Fruit fly (Drosophila melanogaster) whole organism: Measurements from ENCODE around the gene CG13012.

Experiments used
- CG8478 ChIP-seq: fragments of >200 bp; optimal IDR thresholded peaks from 2 replicates; lab custom pipeline; 2018; ENCODE audit warnings: inconsistent platforms
- Dll ChIP-seq: fragments of >200 bp; optimal IDR thresholded peaks from 2 replicates; lab custom pipeline; 2017
- EcR ChIP-seq, 2 experiments: fragments of >200 bp; optimal IDR thresholded peaks; 2 replicates each; lab custom pipeline; 2017; ENCODE audit warnings: missing biosample characterization in 2 of 2, missing genetic modification characterization in 2 of 2, missing genetic modification reagents in 2 of 2
- pan ChIP-seq: fragments of >200 bp; optimal IDR thresholded peaks from 2 replicates; lab custom pipeline; 2017
- psq ChIP-seq: fragments of >200 bp; optimal IDR thresholded peaks from 2 replicates; lab custom pipeline; 2017
- usp ChIP-seq: fragments of >200 bp; optimal IDR thresholded peaks from 2 replicates; lab custom pipeline; 2017; ENCODE audit warnings: missing biosample characterization, missing genetic modification characterization, mixed read lengths

The CG13012 gene

dm6 chrX:16676653-16677052 lies at the start of gene CG13012:
CG13012 (minus strand) TSS chrX:16676753.
- TF ChIP-seq CG8478 (no peak), pan (no peak), EcR (GFP tag; optimal IDR thresholded peaks at IDR 0.05; lab: Kevin White, UChicago) (no peak), Dll (lab: Kevin White, UChicago) (no peak), usp (GFP tag; lab: Kevin White, UChicago) (no peak), psq (lab: Kevin White, UChicago) (no peak)

dm6 chrX:16724544-16724943 lies 48.0 kb upstream of the CG13012 start:
- TF ChIP-seq Dll (lab: Kevin White, UChicago) (no peak), usp (GFP tag; lab: Kevin White, UChicago) (no peak), pan (no peak), CG8478 (no peak), EcR (GFP tag; optimal IDR thresholded peaks at IDR 0.05; lab: Kevin White, UChicago) (no peak), psq (lab: Kevin White, UChicago) (no peak)

- TF ChIP-seq Dll (lab: Kevin White, UChicago) (peak; percentile 84), CG8478 (no peak), pan (peak; percentile 71), usp (GFP tag; lab: Kevin White, UChicago) (no peak), EcR (GFP tag; optimal IDR thresholded peaks at IDR 0.05; lab: Kevin White, UChicago) (no peak), psq (lab: Kevin White, UChicago) (no peak)
Measured at dm6 chrX:16723203-16724173, 46.9 kb upstream of the CG13012 start.

dm6 chrX:16721168-16721567 lies 44.6 kb upstream of the CG13012 start, which contains the start of the genes CG32572 and CG34325:
CG32572 (plus strand) TSS chrX:16721183.
CG34325 (minus strand) TSS chrX:16721411.
- no peak for TF ChIP-seq psq (lab: Kevin White, UChicago)
- TF ChIP-seq CG8478 = no peak
- TF ChIP-seq pan = no peak
- TF ChIP-seq EcR (GFP tag; optimal IDR thresholded peaks at IDR 0.05; lab: Kevin White, UChicago) = no peak
- no peak for TF ChIP-seq Dll (lab: Kevin White, UChicago)
- TF ChIP-seq usp (GFP tag; lab: Kevin White, UChicago) = no peak

- TF ChIP-seq psq (lab: Kevin White, UChicago) (no peak), usp (GFP tag; lab: Kevin White, UChicago) (no peak), Dll (lab: Kevin White, UChicago) (no peak), CG8478 (no peak)
Measured at dm6 chrX:16718169-16718723, 41.7 kb upstream of the CG13012 start.

dm6 chrX:16716649-16717048 lies 40.1 kb upstream of the CG13012 start:
- no peak for TF ChIP-seq Dll (lab: Kevin White, UChicago)
- TF ChIP-seq pan = no peak
- TF ChIP-seq CG8478 = no peak
- TF ChIP-seq usp (GFP tag; lab: Kevin White, UChicago) = no peak
- no peak for TF ChIP-seq psq (lab: Kevin White, UChicago)
- no peak for TF ChIP-seq EcR (GFP tag; optimal IDR thresholded peaks at IDR 0.05; lab: Kevin White, UChicago)

dm6 chrX:16711003-16711402 lies 34.5 kb upstream of the CG13012 start, which contains the start of gene CG13008:
CG13008 (plus strand) TSS chrX:16711303.
- no peak for TF ChIP-seq psq (lab: Kevin White, UChicago)
- no peak for TF ChIP-seq pan
- no peak for TF ChIP-seq CG8478
- TF ChIP-seq EcR (GFP tag; optimal IDR thresholded peaks at IDR 0.05; lab: Kevin White, UChicago) = no peak
- TF ChIP-seq usp (GFP tag; lab: Kevin White, UChicago) = no peak
- TF ChIP-seq Dll (lab: Kevin White, UChicago) = no peak

- TF ChIP-seq pan = no peak
- no peak for TF ChIP-seq psq (lab: Kevin White, UChicago)
- TF ChIP-seq EcR (GFP tag; optimal IDR thresholded peaks at IDR 0.05; lab: Kevin White, UChicago) = no peak
- TF ChIP-seq usp (GFP tag; lab: Kevin White, UChicago) = no peak
- no peak for TF ChIP-seq CG8478
- TF ChIP-seq Dll (lab: Kevin White, UChicago) = no peak
Measured at dm6 chrX:16706774-16707173, 30.2 kb upstream of the CG13012 start, which contains the start of gene CG9672. CG9672 (minus strand) TSS chrX:16706874.

- TF ChIP-seq pan = no peak
- TF ChIP-seq EcR (GFP tag; optimal IDR thresholded peaks at IDR 0.05; lab: Kevin White, UChicago) = no peak
- TF ChIP-seq CG8478 = no peak
- no peak for TF ChIP-seq psq (lab: Kevin White, UChicago)
- TF ChIP-seq Dll (lab: Kevin White, UChicago) = no peak
- TF ChIP-seq usp (GFP tag; lab: Kevin White, UChicago) = no peak
Measured at dm6 chrX:16703747-16704146, 27.2 kb upstream of the CG13012 start, which contains the start of the genes CG9673 and CG4653. CG9673 (minus strand) TSS chrX:16703884. CG4653 (plus strand) TSS chrX:16704081.

dm6 chrX:16701941-16702340 lies 25.4 kb upstream of the CG13012 start, which contains the start of gene sphe:
sphe (minus strand) TSS chrX:16701972.
- TF ChIP-seq usp (GFP tag; lab: Kevin White, UChicago) (no peak), Dll (lab: Kevin White, UChicago) (no peak), EcR (GFP tag; optimal IDR thresholded peaks at IDR 0.05; lab: Kevin White, UChicago) (no peak), pan (no peak), psq (lab: Kevin White, UChicago) (no peak), CG8478 (no peak)

dm6 chrX:16700070-16700469 lies 23.5 kb upstream of the CG13012 start, which contains the start of gene CG9676:
CG9676 (minus strand) TSS chrX:16700170.
- TF ChIP-seq CG8478 = no peak
- no peak for TF ChIP-seq Dll (lab: Kevin White, UChicago)
- TF ChIP-seq usp (GFP tag; lab: Kevin White, UChicago) = no peak
- TF ChIP-seq EcR (GFP tag; optimal IDR thresholded peaks at IDR 0.05; lab: Kevin White, UChicago) = no peak
- TF ChIP-seq psq (lab: Kevin White, UChicago) = no peak
- no peak for TF ChIP-seq pan
